Fruit fly (Drosophila melanogaster): Measurements from ENCODE around the gene dbf.

dbf gene

DNA sequence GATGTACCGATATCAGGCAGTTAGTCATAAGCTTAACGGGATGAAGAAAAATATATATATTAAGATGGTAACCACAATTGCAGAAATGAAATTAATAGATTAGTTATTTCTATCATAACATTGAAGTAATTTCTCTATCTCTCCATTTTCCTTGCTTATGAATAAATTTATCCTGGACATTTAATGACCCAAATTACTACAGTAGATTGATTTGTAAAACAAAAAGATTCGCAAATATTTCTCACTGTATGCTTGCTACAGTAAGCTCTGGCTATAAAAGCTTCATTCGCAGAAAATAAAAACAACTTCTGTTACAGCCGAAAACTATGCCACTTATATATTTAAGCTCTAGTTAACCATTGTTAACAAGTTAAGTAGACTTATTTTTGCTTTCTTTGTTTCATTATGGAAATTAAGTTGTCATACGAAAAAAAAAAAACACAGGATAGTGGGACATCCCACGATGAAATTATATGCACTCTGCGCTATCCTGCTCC, 29.2 kb downstream of the dbf start, which contains the start of gene CG17105:
CG17105 (plus strand) TSS at position 447 of the 497 bp plus-strand sequence.
- peak; percentile 26 for TF ChIP-seq CG3919 (GFP tag; optimal IDR thresholded peaks at IDR 0.05)
- TF ChIP-seq spab (GFP tag; optimal IDR thresholded peaks at IDR 0.05): no peak
- peak; percentile 0 for TF ChIP-seq acj6 (GFP tag; optimal IDR thresholded peaks at IDR 0.05)
- peak; percentile 29 for TF ChIP-seq CG32006 (GFP tag; optimal IDR thresholded peaks at IDR 0.05)
- TF ChIP-seq esn (GFP tag; optimal IDR thresholded peaks at IDR 0.05): no peak
- no peak for TF ChIP-seq net (GFP tag; optimal IDR thresholded peaks at IDR 0.05)
- peak; percentile 48 for TF ChIP-seq Hr4 (GFP tag; optimal IDR thresholded peaks at IDR 0.05)
- TF ChIP-seq topi (GFP tag; optimal IDR thresholded peaks at IDR 0.05): no peak
- 0 out of 3 replicates have a peak, but pooled peaks have one; percentile 18 for TF ChIP-seq CG8119 (GFP tag; IDR thresholded peaks at IDR 0.05)
- peak; percentile 69 for TF ChIP-seq Eip78C (GFP tag)
- no peak for TF ChIP-seq pdm3 (GFP tag; optimal IDR thresholded peaks at IDR 0.05)
- peak; percentile 61 for TF ChIP-seq CG15336 (GFP tag; IDR thresholded peaks at IDR 0.05)
- no peak for TF ChIP-seq fd85E (GFP tag; optimal IDR thresholded peaks at IDR 0.05)
- TF ChIP-seq CG6808 (GFP tag; optimal IDR thresholded peaks at IDR 0.05): no peak
- TF ChIP-seq Sox102F (GFP tag; optimal IDR thresholded peaks at IDR 0.05): no peak

DNA sequence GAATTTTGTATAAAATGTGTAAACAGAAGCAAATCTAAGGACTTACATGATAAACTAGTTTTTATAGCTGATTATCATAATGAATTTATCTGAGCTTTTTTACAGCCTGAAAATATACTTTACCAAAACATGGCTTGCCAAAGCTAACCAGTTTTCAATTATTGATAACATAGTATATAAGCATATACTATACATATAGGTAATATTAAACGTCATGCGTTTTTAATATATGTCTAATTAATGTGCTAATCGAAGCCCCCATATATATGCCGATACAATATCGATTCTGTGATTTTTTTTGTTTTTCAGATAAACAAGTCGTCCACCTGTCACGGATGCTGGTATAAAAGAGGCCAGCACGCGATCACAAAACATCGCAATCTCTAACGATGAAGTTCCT, 30.2 kb downstream of the dbf start, which contains the start of gene CG17107:
CG17107 (plus strand) TSS at position 301 of the 400 bp plus-strand sequence.
- TF ChIP-seq Blimp-1 (GFP tag; optimal IDR thresholded peaks at IDR 0.05) (no peak), fkh (GFP tag; optimal IDR thresholded peaks at IDR 0.05) (no peak), acj6 (GFP tag; optimal IDR thresholded peaks at IDR 0.05) (no peak), Hr39 (GFP tag; optimal IDR thresholded peaks at IDR 0.05) (no peak), achi (GFP tag; optimal IDR thresholded peaks at IDR 0.05) (no peak), CG11902 (GFP tag; optimal IDR thresholded peaks at IDR 0.05) (no peak), CG15336 (GFP tag; IDR thresholded peaks at IDR 0.05) (no peak), CG4318 (GFP tag; optimal IDR thresholded peaks at IDR 0.05) (no peak), Eip93F (GFP tag; optimal IDR thresholded peaks at IDR 0.05) (no peak), CG6792 (GFP tag; optimal IDR thresholded peaks at IDR 0.05) (no peak)

DNA sequence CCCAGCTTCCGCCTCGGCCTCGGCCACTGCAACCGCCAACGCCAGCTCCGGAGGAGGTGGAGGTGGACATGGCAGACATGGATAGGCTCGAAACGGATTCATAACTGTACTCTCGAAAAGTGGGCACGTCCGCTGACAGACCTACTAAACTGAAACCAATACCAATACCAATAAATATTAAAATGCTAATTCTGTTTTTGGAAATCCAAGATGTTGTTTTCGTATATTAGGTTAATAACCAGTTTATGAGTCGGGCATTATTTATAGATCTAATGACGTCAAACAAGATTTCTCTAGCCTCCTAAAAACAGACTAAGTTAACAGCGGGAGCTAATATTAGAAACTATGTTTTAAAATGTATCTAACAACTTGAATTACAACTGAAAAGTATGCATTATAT, 30.8 kb downstream of the dbf start:
- no peak for TF ChIP-seq achi (GFP tag; optimal IDR thresholded peaks at IDR 0.05)
- TF ChIP-seq CG8632 (GFP tag; optimal IDR thresholded peaks at IDR 0.05): no peak
- no peak for TF ChIP-seq net (GFP tag; optimal IDR thresholded peaks at IDR 0.05)
- no peak for TF ChIP-seq fd85E (GFP tag; optimal IDR thresholded peaks at IDR 0.05)
- no peak for TF ChIP-seq CG7368 (GFP tag; optimal IDR thresholded peaks at IDR 0.05)
- TF ChIP-seq pdm3 (GFP tag; optimal IDR thresholded peaks at IDR 0.05): no peak
- no peak for TF ChIP-seq Smox (GFP tag; optimal IDR thresholded peaks at IDR 0.05)
- no peak for TF ChIP-seq CG32006 (GFP tag; optimal IDR thresholded peaks at IDR 0.05)
- TF ChIP-seq CG4318 (GFP tag; optimal IDR thresholded peaks at IDR 0.05): no peak
- no peak for TF ChIP-seq CG11762 (GFP tag; optimal IDR thresholded peaks at IDR 0.05; ENCODE audit: insufficient read depth)
- no peak for TF ChIP-seq CG8119 (GFP tag; IDR thresholded peaks at IDR 0.05)
- no peak for TF ChIP-seq CG6276 (GFP tag; optimal IDR thresholded peaks at IDR 0.05)
- no peak for TF ChIP-seq dsx (GFP tag; optimal IDR thresholded peaks at IDR 0.05; ENCODE audit: poor library complexity, severe bottlenecking)
- no peak for TF ChIP-seq lz (GFP tag; optimal IDR thresholded peaks at IDR 0.05)
- no peak for TF ChIP-seq Eip78C (GFP tag)
- no peak for TF ChIP-seq fd59A (GFP tag; optimal IDR thresholded peaks at IDR 0.05)

DNA sequence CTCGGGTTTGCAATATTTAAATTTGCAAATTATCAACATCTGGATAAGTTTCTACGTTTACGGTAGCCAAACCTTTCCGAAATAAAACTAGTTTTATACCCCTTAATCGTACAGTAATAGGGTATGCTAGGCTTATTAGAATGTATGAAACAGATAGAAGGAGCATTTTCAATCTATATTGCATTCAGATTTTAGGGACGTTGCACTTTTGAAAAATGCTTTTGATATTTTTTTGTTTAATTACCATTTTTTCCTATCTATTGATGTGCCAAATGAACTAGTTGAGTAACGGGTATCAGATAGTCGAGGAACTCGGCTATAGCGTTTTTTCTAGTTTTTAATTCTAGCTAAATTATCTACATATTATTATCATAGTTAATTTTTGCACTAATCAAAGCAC, 31.5 kb downstream of the dbf start:
- TF ChIP-seq Hr39 (GFP tag; optimal IDR thresholded peaks at IDR 0.05): no peak
- no peak for TF ChIP-seq CG6792 (GFP tag; optimal IDR thresholded peaks at IDR 0.05)
- TF ChIP-seq CG34406 (GFP tag; optimal IDR thresholded peaks at IDR 0.05): no peak
- TF ChIP-seq Sox102F (GFP tag; optimal IDR thresholded peaks at IDR 0.05): no peak
- TF ChIP-seq CG1621 (tag; optimal IDR thresholded peaks at IDR 0.05): no peak
- TF ChIP-seq CG8632 (GFP tag; optimal IDR thresholded peaks at IDR 0.05): no peak
- TF ChIP-seq CG11294 (GFP tag; IDR thresholded peaks at IDR 0.05): no peak
- TF ChIP-seq acj6 (GFP tag; optimal IDR thresholded peaks at IDR 0.05): no peak
- no peak for TF ChIP-seq fkh (GFP tag; optimal IDR thresholded peaks at IDR 0.05)
- no peak for TF ChIP-seq eg (GFP tag; IDR thresholded peaks at IDR 0.05)
- TF ChIP-seq CG6808 (GFP tag; optimal IDR thresholded peaks at IDR 0.05): no peak
- no peak for TF ChIP-seq cyc (GFP tag; optimal IDR thresholded peaks at IDR 0.05)
- no peak for TF ChIP-seq fd85E (GFP tag; optimal IDR thresholded peaks at IDR 0.05)
- TF ChIP-seq spab (GFP tag; optimal IDR thresholded peaks at IDR 0.05): no peak
- TF ChIP-seq Smox (GFP tag; optimal IDR thresholded peaks at IDR 0.05): no peak
